Worm (Caenorhabditis elegans) whole organism, L1 larva: ENCODE measurements around the gene rfc-1.

Experiments used
- C16A3.4 ChIP-seq: fragments of 150-350 bp; optimal IDR thresholded peaks from 2 replicates; lab custom pipeline; 2014; ENCODE audit warnings: missing biosample characterization, missing genetic modification characterization
- F16B12.6 ChIP-seq: fragments of 150-350 bp; optimal IDR thresholded peaks from 2 replicates; lab custom pipeline; 2014; ENCODE audit warnings: missing biosample characterization, missing genetic modification characterization
- ama-1 ChIP-seq: fragments of 150-350 bp; optimal IDR thresholded peaks from 2 replicates; lab custom pipeline; 2014
- fos-1 ChIP-seq: fragments of 150-350 bp; optimal IDR thresholded peaks from 2 replicates; lab custom pipeline; 2014; ENCODE audit warnings: missing biosample characterization, missing genetic modification characterization
- grh-1 ChIP-seq: fragments of 200-800 bp; sonication (Bioruptor generic); IDR thresholded peaks from 2 replicates; pipeline ENCODE4 v1.3.6; 2022; ENCODE audit warnings: missing genetic modification reagents, missing genetic modification characterization, missing compliant biosample characterization
- lin-14 ChIP-seq: fragments of 200-800 bp; sonication (Bioruptor generic); optimal IDR thresholded peaks from 2 replicates; lab custom pipeline; 2018; ENCODE audit warnings: mild to moderate bottlenecking, missing genetic modification characterization, moderate library complexity, missing compliant biosample characterization
- lir-3 ChIP-seq: sonication (generic microtip); optimal IDR thresholded peaks from 2 replicates; lab custom pipeline; 2016; ENCODE audit warnings: mild to moderate bottlenecking, missing genetic modification characterization, moderate library complexity, missing compliant biosample characterization; ENCODE audit not compliant: poor library complexity
- nhr-237 ChIP-seq: fragments of 150-350 bp; optimal IDR thresholded peaks from 2 replicates; lab custom pipeline; 2014; ENCODE audit warnings: missing biosample characterization, missing genetic modification characterization
- nhr-28 ChIP-seq: fragments of 150-350 bp; optimal IDR thresholded peaks from 2 replicates; lab custom pipeline; 2014; ENCODE audit warnings: missing biosample characterization, missing genetic modification characterization
- pqm-1 ChIP-seq: sonication (generic microtip); optimal IDR thresholded peaks from 3 replicates; lab custom pipeline; 2017; ENCODE audit warnings: missing biosample characterization, missing genetic modification characterization
- snpc-4 ChIP-seq: fragments of 150-350 bp; optimal IDR thresholded peaks from 2 replicates; lab custom pipeline; 2014; ENCODE audit warnings: missing biosample characterization, missing genetic modification characterization
- unc-62 ChIP-seq: fragments of 150-350 bp; optimal IDR thresholded peaks from 2 replicates; lab custom pipeline; 2014; ENCODE audit warnings: missing biosample characterization, missing genetic modification reagents, missing genetic modification characterization

DNA sequence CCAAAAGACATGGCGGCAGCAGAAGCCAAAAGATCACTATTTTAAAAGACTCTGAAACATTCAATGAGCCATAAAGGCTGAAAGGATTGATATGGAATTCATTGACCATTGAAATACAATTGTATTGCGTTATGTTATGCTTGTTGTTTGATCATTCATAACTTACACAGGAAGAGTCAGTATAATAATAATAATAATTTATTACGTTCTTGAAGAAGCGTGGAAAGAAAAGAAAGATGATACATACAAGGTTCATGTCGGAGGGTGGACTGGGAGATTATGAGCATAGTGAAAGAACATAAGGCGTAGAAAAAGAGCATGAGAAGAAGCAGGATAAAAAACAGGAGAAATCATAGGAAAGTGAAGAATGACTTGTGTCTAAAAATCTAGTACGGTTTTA, 5.7 kb downstream of the rfc-1 start, which contains the start of gene F43D2.7:
- no peak for TF ChIP-seq F16B12.6 (tag; lab: Kevin White, UChicago)
- TF ChIP-seq lir-3 (tag; lab: Kevin White, UChicago): no peak
- no peak for TF ChIP-seq C16A3.4 (tag; lab: Kevin White, UChicago)
- no peak for TF ChIP-seq lin-14
- TF ChIP-seq nhr-237 (tag; lab: Kevin White, UChicago): no peak
- TF ChIP-seq grh-1: no peak
- TF ChIP-seq fos-1 (tag; lab: Kevin White, UChicago): no peak
- no peak for TF ChIP-seq ama-1 (lab: Kevin White, UChicago)
- no peak for TF ChIP-seq snpc-4
- no peak for TF ChIP-seq nhr-28
- no peak for TF ChIP-seq pqm-1
- no peak for TF ChIP-seq unc-62
